Worm (Caenorhabditis elegans) whole organism, L3 larva: ENCODE data around the gene pals-16.
"Not testable (repeated sequence)": the region's sequence is repeated elsewhere in the genome, so short reads cannot be mapped to it uniquely, and the experiment has no call there.

Experiments
- egl-5 ChIP-seq: fragments of 150-350 bp; optimal IDR thresholded peaks from 2 replicates; lab custom pipeline; 2017; ENCODE audit warnings: missing biosample characterization, missing genetic modification reagents, missing genetic modification characterization, inconsistent platforms
- nhr-12 ChIP-seq: fragments of 150-350 bp; optimal IDR thresholded peaks from 2 replicates; lab custom pipeline; 2014; ENCODE audit warnings: missing biosample characterization, missing genetic modification characterization

DNA sequence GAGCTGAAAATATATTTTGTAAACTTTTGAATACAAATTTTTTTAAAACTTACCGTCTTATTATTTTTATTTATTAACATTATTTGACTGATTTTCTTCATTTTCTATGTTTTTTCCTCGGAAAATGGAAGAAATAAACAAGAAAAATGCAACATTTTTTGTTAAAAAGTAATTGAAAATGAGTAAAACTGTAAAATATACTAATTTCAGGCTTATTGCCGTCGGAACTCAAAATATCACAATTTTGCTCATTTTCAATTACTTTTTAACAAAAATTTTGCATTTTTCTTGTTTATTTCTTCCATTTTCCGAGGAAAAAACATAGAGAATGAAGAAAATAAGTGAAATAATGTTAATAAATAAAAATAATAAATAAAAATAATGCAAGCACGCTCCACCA is 24.3 kb upstream of the pals-16 start, which contains the start of gene Y82E9BR.10:
- not testable (repeated sequence) for TF ChIP-seq egl-5 (tag; lab: Kevin White, UChicago); nhr-12
